Fruit fly (Drosophila melanogaster) whole organism, embryonic: ENCODE measurements around the gene TfAP-2.

Source experiments
- Bteb2 ChIP-seq: fragments of 200-800 bp; sonication (Bioruptor generic); optimal IDR thresholded peaks from 2 replicates; lab custom pipeline; 2016; ENCODE audit warnings: missing biosample characterization, missing genetic modification characterization
- CG10462 ChIP-seq: fragments of 200-800 bp; sonication (Bioruptor generic); optimal IDR thresholded peaks from 2 replicates; lab custom pipeline; 2016; ENCODE audit warnings: missing biosample characterization, missing genetic modification characterization
- CG11504 ChIP-seq: fragments of 200-800 bp; sonication (Bioruptor generic); optimal IDR thresholded peaks from 3 replicates; lab custom pipeline; 2019; ENCODE audit warnings: missing biosample characterization, mild to moderate bottlenecking, missing genetic modification characterization, moderate library complexity
- CG11695 ChIP-seq: fragments of 200-800 bp; sonication (Bioruptor generic); IDR thresholded peaks from 3 replicates; pipeline ENCODE4 v1.3.6; 2022; ENCODE audit warnings: missing biosample characterization, missing genetic modification characterization
- CG11696 ChIP-seq: fragments of 200-800 bp; sonication (Bioruptor generic); IDR thresholded peaks from 2 replicates; pipeline ENCODE4 v1.3.6; 2022; ENCODE audit warnings: missing biosample characterization, missing genetic modification characterization
- CG13287 ChIP-seq: fragments of 200-800 bp; sonication (Bioruptor generic); IDR thresholded peaks from 2 replicates; pipeline ENCODE4 v1.3.6; 2022; ENCODE audit warnings: missing biosample characterization, missing genetic modification characterization; ENCODE audit not compliant: partially characterized antibody
- CG14710 ChIP-seq: fragments of 200-800 bp; sonication (Bioruptor generic); optimal IDR thresholded peaks from 3 replicates; lab custom pipeline; 2019; ENCODE audit warnings: missing biosample characterization, mild to moderate bottlenecking, missing genetic modification characterization, moderate library complexity
- CG15601 ChIP-seq: fragments of 200-800 bp; sonication (Bioruptor generic); optimal IDR thresholded peaks from 3 replicates; lab custom pipeline; 2019; ENCODE audit warnings: missing biosample characterization, mild to moderate bottlenecking, missing genetic modification characterization, moderate library complexity
- CG16813 ChIP-seq: fragments of 200-800 bp; sonication (Bioruptor generic); IDR thresholded peaks from 3 replicates; pipeline ENCODE4 v1.3.6; 2022; ENCODE audit warnings: missing biosample characterization, missing genetic modification characterization; ENCODE audit not compliant: partially characterized antibody
- CG18476 ChIP-seq: fragments of 200-800 bp; sonication (Bioruptor generic); optimal IDR thresholded peaks from 2 replicates; lab custom pipeline; 2016; ENCODE audit warnings: missing biosample characterization, mild to moderate bottlenecking, missing genetic modification characterization
- CG18619 ChIP-seq: fragments of 200-800 bp; sonication (Bioruptor generic); optimal IDR thresholded peaks from 3 replicates; lab custom pipeline; 2017; ENCODE audit warnings: missing biosample characterization, mild to moderate bottlenecking, missing genetic modification characterization
- CG2199 ChIP-seq: fragments of 200-800 bp; sonication (Bioruptor generic); IDR thresholded peaks from 3 replicates; pipeline ENCODE4 v1.3.6; 2022; ENCODE audit warnings: missing biosample characterization, missing genetic modification characterization
- CG2889 ChIP-seq: fragments of 200-800 bp; sonication (Bioruptor generic); IDR thresholded peaks from 3 replicates; pipeline ENCODE4 v1.3.6; 2022; ENCODE audit warnings: missing biosample characterization, missing genetic modification characterization
- CG30020 ChIP-seq: fragments of 200-800 bp; optimal IDR thresholded peaks from 2 replicates; lab custom pipeline; 2019; ENCODE audit warnings: missing biosample characterization, mild to moderate bottlenecking, missing genetic modification characterization, moderate library complexity
- CG31388 ChIP-seq: fragments of 200-800 bp; sonication (Bioruptor generic); optimal IDR thresholded peaks from 2 replicates; lab custom pipeline; 2016; ENCODE audit warnings: missing biosample characterization, missing genetic modification characterization
- CG33213 ChIP-seq: fragments of 200-800 bp; sonication (Bioruptor generic); optimal IDR thresholded peaks from 3 replicates; lab custom pipeline; 2016; ENCODE audit warnings: missing biosample characterization, missing genetic modification characterization
- CG34422 ChIP-seq: fragments of 200-800 bp; sonication (Bioruptor generic); IDR thresholded peaks from 3 replicates; pipeline ENCODE4 v1.3.6; 2022; ENCODE audit warnings: missing biosample characterization, missing genetic modification characterization
- CG42726 ChIP-seq: fragments of 200-800 bp; sonication (Bioruptor generic); IDR thresholded peaks from 2 replicates; pipeline ENCODE4 v1.3.6; 2022; ENCODE audit warnings: missing biosample characterization, missing genetic modification characterization; ENCODE audit not compliant: partially characterized antibody
- CG7987 ChIP-seq: fragments of 200-800 bp; sonication (Bioruptor generic); optimal IDR thresholded peaks from 2 replicates; lab custom pipeline; 2018; ENCODE audit warnings: missing biosample characterization, mild to moderate bottlenecking, missing genetic modification characterization, moderate library complexity
- Chrac-16 ChIP-seq: fragments of 200-800 bp; sonication (Bioruptor generic); optimal IDR thresholded peaks from 3 replicates; lab custom pipeline; 2016; ENCODE audit warnings: missing biosample characterization, missing genetic modification characterization
- Dad ChIP-seq: fragments of 200-800 bp; sonication (Bioruptor generic); optimal IDR thresholded peaks from 3 replicates; lab custom pipeline; 2016; ENCODE audit warnings: missing biosample characterization, missing genetic modification characterization
- Dll ChIP-seq: fragments of 200-800 bp; sonication (Bioruptor generic); IDR thresholded peaks from 4 replicates; pipeline ENCODE4 v1.3.6; 2022; ENCODE audit warnings: missing biosample characterization, missing genetic modification characterization; ENCODE audit not compliant: partially characterized antibody
- Doc2 ChIP-seq: fragments of 200-800 bp; sonication (Bioruptor generic); IDR thresholded peaks from 2 replicates; pipeline ENCODE4 v1.3.6; 2022; ENCODE audit warnings: missing biosample characterization, missing genetic modification characterization
- Fer3 ChIP-seq: fragments of 200-800 bp; sonication (Bioruptor generic); optimal IDR thresholded peaks from 2 replicates; lab custom pipeline; 2018; ENCODE audit warnings: missing biosample characterization, mild to moderate bottlenecking, missing genetic modification characterization, moderate library complexity
- MBD-R2 ChIP-seq: fragments of 200-800 bp; sonication (Bioruptor generic); IDR thresholded peaks from 2 replicates; pipeline ENCODE4 v1.3.6; 2022; ENCODE audit warnings: missing biosample characterization, missing genetic modification characterization
- MESR4 ChIP-seq: fragments of 200-800 bp; sonication (Bioruptor generic); optimal IDR thresholded peaks from 2 replicates; lab custom pipeline; 2018; ENCODE audit warnings: missing biosample characterization, mild to moderate bottlenecking, missing genetic modification characterization, moderate library complexity
- Med ChIP-seq: fragments of 200-800 bp; sonication (Bioruptor generic); peaks from one replicate; lab custom pipeline; 2016; ENCODE audit warnings: missing biosample characterization, missing genetic modification characterization, mild to moderate bottlenecking, inconsistent platforms, moderate library complexity
- Nf-YB ChIP-seq: fragments of 200-800 bp; sonication (Bioruptor generic); optimal IDR thresholded peaks from 3 replicates; lab custom pipeline; 2019; ENCODE audit warnings: missing biosample characterization, mild to moderate bottlenecking, missing genetic modification characterization, moderate library complexity
- Nf-YC ChIP-seq: fragments of 200-800 bp; optimal IDR thresholded peaks from 3 replicates; lab custom pipeline; 2019; ENCODE audit warnings: missing biosample characterization, mild to moderate bottlenecking, missing genetic modification characterization, moderate library complexity
- Optix ChIP-seq: fragments of 200-800 bp; sonication (Bioruptor generic); IDR thresholded peaks from 3 replicates; pipeline ENCODE4 v1.3.6; 2022; ENCODE audit warnings: missing biosample characterization, missing genetic modification characterization
- Pdp1 ChIP-seq, 2 experiments: fragments of 200-800 bp; sonication (Bioruptor generic); optimal IDR thresholded peaks; 3 replicates each; lab custom pipeline; 2016; ENCODE audit warnings: missing biosample characterization in 2 of 2, missing genetic modification characterization in 2 of 2, mild to moderate bottlenecking in 1 of 2, moderate library complexity in 1 of 2
- Ptx1 ChIP-seq: fragments of 200-800 bp; sonication (Bioruptor generic); IDR thresholded peaks from 2 replicates; pipeline ENCODE4 v1.3.6; 2022; ENCODE audit warnings: missing biosample characterization, missing genetic modification characterization
- Six4 ChIP-seq: fragments of 200-800 bp; sonication (Bioruptor generic); optimal IDR thresholded peaks from 2 replicates; lab custom pipeline; 2016; ENCODE audit warnings: missing biosample characterization, missing genetic modification characterization
- ase ChIP-seq: fragments of 200-800 bp; sonication (Bioruptor generic); IDR thresholded peaks from 3 replicates; pipeline ENCODE4 v1.3.6; 2022; ENCODE audit warnings: missing biosample characterization, missing genetic modification characterization
- ash1 ChIP-seq: fragments of 200-800 bp; sonication (Bioruptor generic); optimal IDR thresholded peaks from 2 replicates; lab custom pipeline; 2018; ENCODE audit warnings: missing biosample characterization, mild to moderate bottlenecking, missing genetic modification characterization
- corto ChIP-seq: fragments of 200-800 bp; sonication (Bioruptor generic); optimal IDR thresholded peaks from 2 replicates; lab custom pipeline; 2016; ENCODE audit warnings: missing biosample characterization, mild to moderate bottlenecking, missing genetic modification characterization, moderate library complexity
- dpn ChIP-seq, 2 experiments: fragments of 200-800 bp; sonication (Bioruptor generic); optimal IDR thresholded peaks; 3 replicates each; lab custom pipeline; 2016; ENCODE audit warnings: missing biosample characterization in 2 of 2, missing genetic modification characterization in 2 of 2
- fd3F ChIP-seq: fragments of 200-800 bp; sonication (Bioruptor generic); optimal IDR thresholded peaks from 2 replicates; lab custom pipeline; 2018; ENCODE audit warnings: missing biosample characterization, mild to moderate bottlenecking, missing genetic modification characterization, moderate library complexity
- fu2 ChIP-seq: fragments of 200-800 bp; sonication (Bioruptor generic); optimal IDR thresholded peaks from 2 replicates; lab custom pipeline; 2016; ENCODE audit warnings: missing biosample characterization, missing genetic modification characterization
- grau ChIP-seq: fragments of 200-800 bp; optimal IDR thresholded peaks from 3 replicates; lab custom pipeline; 2019; ENCODE audit warnings: missing biosample characterization, mild to moderate bottlenecking, missing genetic modification characterization, moderate library complexity
- grn ChIP-seq: fragments of 200-800 bp; sonication (Bioruptor generic); optimal IDR thresholded peaks from 3 replicates; lab custom pipeline; 2017; ENCODE audit warnings: missing biosample characterization, missing genetic modification characterization
- hbn ChIP-seq: fragments of 200-800 bp; sonication (Bioruptor generic); IDR thresholded peaks from 2 replicates; pipeline ENCODE4 v1.3.6; 2022; ENCODE audit warnings: missing biosample characterization, missing genetic modification characterization; ENCODE audit not compliant: partially characterized antibody
- inv ChIP-seq: fragments of 200-800 bp; sonication (Bioruptor generic); IDR thresholded peaks from 2 replicates; pipeline ENCODE4 v1.3.6; 2022; ENCODE audit warnings: missing biosample characterization, missing genetic modification characterization; ENCODE audit not compliant: partially characterized antibody
- ken ChIP-seq: fragments of 200-800 bp; sonication (Bioruptor generic); IDR thresholded peaks from 3 replicates; pipeline ENCODE4 v1.3.6; 2022; ENCODE audit warnings: missing biosample characterization, missing genetic modification characterization
- lilli ChIP-seq: fragments of 200-800 bp; sonication (Bioruptor generic); optimal IDR thresholded peaks from 3 replicates; lab custom pipeline; 2016; ENCODE audit warnings: missing biosample characterization, missing genetic modification characterization
- nerfin-1 ChIP-seq: fragments of 200-800 bp; sonication (Bioruptor generic); optimal IDR thresholded peaks from 3 replicates; lab custom pipeline; 2019; ENCODE audit warnings: missing biosample characterization, mild to moderate bottlenecking, missing genetic modification characterization, moderate library complexity
- p53 ChIP-seq: fragments of 200-800 bp; sonication (Bioruptor generic); optimal IDR thresholded peaks from 2 replicates; lab custom pipeline; 2016; ENCODE audit warnings: missing biosample characterization, missing genetic modification characterization
- ranshi ChIP-seq: fragments of 200-800 bp; sonication (Bioruptor generic); IDR thresholded peaks from 2 replicates; pipeline ENCODE4 v1.3.6; 2022; ENCODE audit warnings: missing biosample characterization, missing genetic modification characterization
- repo ChIP-seq: fragments of 200-800 bp; sonication (Bioruptor generic); optimal IDR thresholded peaks from 2 replicates; lab custom pipeline; 2016; ENCODE audit warnings: missing biosample characterization, missing genetic modification characterization
- tap ChIP-seq: fragments of 200-800 bp; optimal IDR thresholded peaks from 3 replicates; lab custom pipeline; 2019; ENCODE audit warnings: missing biosample characterization, mild to moderate bottlenecking, missing genetic modification characterization, moderate library complexity
- tup ChIP-seq: fragments of 200-800 bp; sonication (Bioruptor generic); optimal IDR thresholded peaks from 2 replicates; lab custom pipeline; 2016; ENCODE audit warnings: missing biosample characterization, mild to moderate bottlenecking, missing genetic modification characterization, moderate library complexity

TfAP-2 gene

dm6 chr3L:21536857-21537256, 49.8 kb upstream of the TfAP-2 start, which contains the start of gene Rpn10 (continued):
- TF ChIP-seq tup (GFP tag; lab: Kevin White, UChicago) (no peak), CG42726 (GFP tag; lab: Robert Waterston, UW) (peak; percentile 98), tap (no peak), Bteb2 (GFP tag; lab: Kevin White, UChicago) (no peak), hbn (peak; percentile 98), CG31388 (GFP tag; lab: Kevin White, UChicago) (no peak), lilli (GFP tag; lab: Kevin White, UChicago) (peak; percentile 42), Chrac-16 (GFP tag; lab: Kevin White, UChicago) (peak; percentile 49), CG18476 (no peak), Nf-YB (GFP tag; lab: Kevin White, UChicago) (no peak), ken (GFP tag; lab: Robert Waterston, UW) (no peak), CG11696 (GFP tag; lab: Robert Waterston, UW) (no peak), dpn (GFP tag; optimal IDR thresholded peaks at IDR 0.05; lab: Kevin White, UChicago) (peak in 1 of 2 experiments; percentile 28), Med (GFP tag; lab: Kevin White, UChicago) (peak; percentile 85), CG10462 (GFP tag; lab: Kevin White, UChicago) (no peak), CG18619 (GFP tag; lab: Kevin White, UChicago) (no peak), CG13287 (GFP tag; lab: Robert Waterston, UW) (peak; percentile 98), CG7987 (peak; percentile 2), CG2199 (GFP tag; lab: Robert Waterston, UW) (0 out of 3 replicates have a peak, but pooled peaks have one; percentile 74), CG11695 (no peak), grn (GFP tag; lab: Kevin White, UChicago) (no peak), Dad (GFP tag; lab: Kevin White, UChicago) (no peak), Fer3 (tag; lab: Kevin White, UChicago) (peak; percentile 2), Ptx1 (no peak), CG11504 (tag; lab: Kevin White, UChicago) (no peak), inv (GFP tag; lab: Robert Waterston, UW) (peak; percentile 97), MESR4 (GFP tag; lab: Kevin White, UChicago) (peak; percentile 76), repo (GFP tag; lab: Kevin White, UChicago) (peak; percentile 28), ase (GFP tag; lab: Robert Waterston, UW) (no peak), grau (tag; lab: Kevin White, UChicago) (no peak), Dll (GFP tag; lab: Robert Waterston, UW) (peak; percentile 95), Optix (GFP tag; lab: Robert Waterston, UW) (no peak), ash1 (no peak), corto (GFP tag; lab: Kevin White, UChicago) (no peak), Six4 (no peak), fd3F (GFP tag; lab: Kevin White, UChicago) (no peak), Doc2 (GFP tag; lab: Robert Waterston, UW) (no peak), CG33213 (peak; percentile 73), Pdp1 (GFP tag; optimal IDR thresholded peaks at IDR 0.05; lab: Kevin White, UChicago) (peak; percentile 8 to 86), Nf-YC (tag; lab: Kevin White, UChicago) (no peak), p53 (GFP tag; lab: Kevin White, UChicago) (peak; percentile 31), fu2 (GFP tag; lab: Kevin White, UChicago) (no peak), CG14710 (peak; percentile 69), CG30020 (peak; percentile 85), nerfin-1 (tag; lab: Kevin White, UChicago) (peak; percentile 58), CG16813 (GFP tag; lab: Robert Waterston, UW) (peak; percentile 99), CG2889 (no peak), MBD-R2 (GFP tag; lab: Robert Waterston, UW) (peak; percentile 99), CG15601 (tag; lab: Kevin White, UChicago) (peak; percentile 11), ranshi (GFP tag; lab: Robert Waterston, UW) (no peak), CG34422 (peak; percentile 61; the same call in 1 of the 3 replicates)
